Fruit fly (Drosophila melanogaster) whole organism, pupa: ENCODE results near the gene CG7016.

Experiments
- CG10348 ChIP-seq: fragments of 200-800 bp; sonication (Bioruptor generic); IDR thresholded peaks from 2 replicates; pipeline ENCODE4 v1.3.6; 2022; ENCODE audit warnings: missing biosample characterization, missing genetic modification characterization
- CG12605 ChIP-seq: fragments of 200-800 bp; sonication (Bioruptor generic); IDR thresholded peaks from 2 replicates; pipeline ENCODE4 v1.3.6; 2022; ENCODE audit warnings: missing biosample characterization, missing genetic modification characterization
- CG13204 ChIP-seq: fragments of 200-800 bp; sonication (Bioruptor generic); optimal IDR thresholded peaks from 2 replicates; lab custom pipeline; 2018; ENCODE audit warnings: missing biosample characterization, mild to moderate bottlenecking, missing genetic modification characterization, moderate library complexity
- CG14655 ChIP-seq: fragments of 200-800 bp; sonication (Bioruptor generic); optimal IDR thresholded peaks from 3 replicates; lab custom pipeline; 2017; ENCODE audit warnings: mild to moderate bottlenecking, missing biosample characterization, missing genetic modification reagents, missing genetic modification characterization
- CG15710 ChIP-seq: fragments of 200-800 bp; sonication (Bioruptor generic); optimal IDR thresholded peaks from 2 replicates; lab custom pipeline; 2018; ENCODE audit warnings: missing biosample characterization, mild to moderate bottlenecking, missing genetic modification characterization, moderate library complexity
- CG17806 ChIP-seq: fragments of 200-800 bp; sonication (Bioruptor generic); optimal IDR thresholded peaks from 2 replicates; lab custom pipeline; 2018; ENCODE audit warnings: missing biosample characterization, mild to moderate bottlenecking, missing genetic modification characterization, moderate library complexity
- CG32121 ChIP-seq: fragments of 200-800 bp; sonication (Bioruptor generic); IDR thresholded peaks from 2 replicates; pipeline ENCODE4 v1.3.6; 2022; ENCODE audit warnings: missing biosample characterization, missing genetic modification characterization
- CG34367 ChIP-seq: fragments of 200-800 bp; sonication (Bioruptor generic); optimal IDR thresholded peaks from 2 replicates; lab custom pipeline; 2018; ENCODE audit warnings: missing biosample characterization, mild to moderate bottlenecking, missing genetic modification characterization
- CG4496 ChIP-seq: fragments of 200-800 bp; sonication (Bioruptor generic); IDR thresholded peaks from 3 replicates; pipeline ENCODE4 v1.3.6; 2022; ENCODE audit warnings: missing biosample characterization, missing genetic modification characterization
- CG8159 ChIP-seq: fragments of 200-800 bp; sonication (Bioruptor generic); optimal IDR thresholded peaks from 3 replicates; lab custom pipeline; 2018; ENCODE audit warnings: missing biosample characterization, mild to moderate bottlenecking, missing genetic modification characterization, moderate library complexity
- CG8301 ChIP-seq: fragments of 200-800 bp; sonication (Bioruptor generic); optimal IDR thresholded peaks from 2 replicates; lab custom pipeline; 2018; ENCODE audit warnings: missing biosample characterization, mild to moderate bottlenecking, missing genetic modification characterization
- CG9948 ChIP-seq: fragments of 200-800 bp; sonication (Bioruptor generic); optimal IDR thresholded peaks from 2 replicates; lab custom pipeline; 2018; ENCODE audit warnings: missing biosample characterization, mild to moderate bottlenecking, missing genetic modification characterization, moderate library complexity
- D1 ChIP-seq: fragments of 200-800 bp; sonication (Bioruptor generic); optimal IDR thresholded peaks from 2 replicates; lab custom pipeline; 2018; ENCODE audit warnings: missing biosample characterization, mild to moderate bottlenecking, missing genetic modification characterization, moderate library complexity
- EcR ChIP-seq: fragments of 200-800 bp; sonication (Bioruptor generic); optimal IDR thresholded peaks from 3 replicates; lab custom pipeline; 2019; ENCODE audit warnings: missing biosample characterization, missing genetic modification characterization, mild to moderate bottlenecking, moderate library complexity, missing genetic modification reagents
- Ets98B ChIP-seq: fragments of 200-800 bp; sonication (Bioruptor generic); IDR thresholded peaks from 2 replicates; pipeline ENCODE4 v1.3.6; 2022; ENCODE audit warnings: missing biosample characterization, missing genetic modification characterization
- Pif1A ChIP-seq: fragments of 200-800 bp; sonication (Bioruptor generic); optimal IDR thresholded peaks from 3 replicates; lab custom pipeline; 2016; ENCODE audit warnings: missing biosample characterization, missing genetic modification characterization
- Pif1B ChIP-seq: fragments of 200-800 bp; sonication (Bioruptor generic); optimal IDR thresholded peaks from 3 replicates; lab custom pipeline; 2016; ENCODE audit warnings: missing biosample characterization, missing genetic modification characterization
- Snoo ChIP-seq: fragments of 200-800 bp; sonication (Bioruptor generic); optimal IDR thresholded peaks from 3 replicates; lab custom pipeline; 2017; ENCODE audit warnings: missing biosample characterization, mild to moderate bottlenecking, missing genetic modification characterization, inconsistent platforms
- fd96Ca ChIP-seq: fragments of 200-800 bp; sonication (Bioruptor generic); IDR thresholded peaks from 3 replicates; pipeline ENCODE4 v1.3.6; 2022; ENCODE audit warnings: missing biosample characterization, missing genetic modification characterization
- gl ChIP-seq: fragments of 200-800 bp; sonication (Bioruptor generic); optimal IDR thresholded peaks from 2 replicates; lab custom pipeline; 2018; ENCODE audit warnings: missing biosample characterization, mild to moderate bottlenecking, missing genetic modification characterization
- rn ChIP-seq: fragments of 200-800 bp; sonication (Bioruptor generic); IDR thresholded peaks from 2 replicates; pipeline ENCODE4 v1.3.6; 2022; ENCODE audit warnings: missing biosample characterization, missing genetic modification characterization

The CG7016 gene

DNA sequence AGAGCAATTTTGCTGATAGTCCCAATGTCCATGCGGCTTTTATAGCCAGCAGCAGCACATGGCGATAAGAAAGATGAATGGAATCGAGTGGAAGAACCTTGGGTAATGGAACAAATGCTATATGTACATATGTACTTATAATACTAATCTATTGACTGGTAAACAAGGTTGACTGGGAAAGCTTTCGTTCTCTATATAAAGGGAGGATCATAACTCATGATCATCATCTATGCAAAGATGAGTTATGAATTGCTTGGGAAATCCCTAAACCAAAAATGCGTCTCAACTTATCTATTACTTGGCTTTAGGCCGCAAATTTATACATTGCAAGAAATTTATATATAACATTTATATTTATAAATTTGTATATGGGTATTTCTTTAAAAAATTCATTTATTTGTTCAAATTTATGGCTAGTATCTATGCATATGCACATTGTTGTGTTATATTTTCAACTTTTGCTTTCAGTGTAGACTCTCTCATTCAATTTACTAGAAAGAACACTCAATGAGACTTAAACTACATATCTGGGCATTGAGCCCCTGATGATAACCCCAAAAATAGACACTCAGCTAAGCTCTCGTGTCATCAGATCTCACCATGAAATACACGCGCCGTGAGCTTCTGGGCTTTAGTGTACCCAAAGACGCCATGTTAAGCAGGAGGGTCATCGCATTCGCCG lies 2.1 kb downstream of the CG7016 start, which contains the start of the genes Srg1 and Elal:
TSS of gene Srg1 (minus strand) at position 14 of the 682 bp plus-strand sequence.
TSS of gene Elal (plus strand) at position 632 of the 682 bp plus-strand sequence.
- TF ChIP-seq EcR (GFP tag; lab: Kevin White, UChicago) (no peak), CG8301 (tag; lab: Kevin White, UChicago) (no peak), CG13204 (GFP tag; lab: Kevin White, UChicago) (no peak), CG15710 (tag; lab: Kevin White, UChicago) (peak; percentile 4), CG9948 (tag; lab: Kevin White, UChicago) (peak; percentile 29), rn (GFP tag; lab: Robert Waterston, UW) (no peak), Ets98B (GFP tag; lab: Robert Waterston, UW) (no peak), Pif1A (GFP tag; lab: Kevin White, UChicago) (no peak), CG32121 (GFP tag; lab: Robert Waterston, UW) (no peak), CG10348 (no peak), Pif1B (no peak), CG14655 (GFP tag; lab: Kevin White, UChicago) (no peak), fd96Ca (GFP tag; lab: Robert Waterston, UW) (no peak), CG17806 (tag; lab: Kevin White, UChicago) (peak; percentile 13), CG34367 (tag; lab: Kevin White, UChicago) (no peak), CG8159 (tag; lab: Kevin White, UChicago) (peak; percentile 21), CG4496 (GFP tag; lab: Robert Waterston, UW) (0 out of 3 replicates have a peak, but pooled peaks have one; percentile 33), gl (tag; lab: Kevin White, UChicago) (no peak), CG12605 (GFP tag; lab: Robert Waterston, UW) (no peak), D1 (tag; lab: Kevin White, UChicago) (no peak), Snoo (tag; lab: Kevin White, UChicago) (no peak)
- TF ChIP-seq, all 21 proteins: peak for 5

DNA sequence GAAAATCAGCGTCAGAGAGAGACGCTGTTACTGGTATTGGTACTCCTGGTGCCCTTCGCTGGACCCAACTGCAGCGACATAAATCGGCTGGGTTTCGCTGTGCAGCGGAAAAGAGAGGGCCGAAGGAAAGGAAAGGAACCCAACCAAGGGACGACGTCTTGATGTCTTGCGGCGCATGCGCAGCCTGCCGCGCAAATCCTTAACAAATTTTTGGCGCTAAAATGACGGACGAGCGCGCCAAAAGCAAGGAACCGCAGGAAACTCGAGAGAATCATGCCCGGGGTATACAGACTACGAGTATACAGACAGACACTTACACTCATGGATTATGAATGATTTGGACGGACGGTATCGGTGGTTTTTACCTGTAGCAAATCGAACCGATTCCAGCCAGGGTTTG lies 4.2 kb downstream of the CG7016 start:
- no peak for TF ChIP-seq CG8159 (tag; lab: Kevin White, UChicago)
- TF ChIP-seq CG8301 (tag; lab: Kevin White, UChicago), result no peak
- no peak for TF ChIP-seq CG14655 (GFP tag; lab: Kevin White, UChicago)
- no peak for TF ChIP-seq CG4496 (GFP tag; lab: Robert Waterston, UW)
- no peak for TF ChIP-seq CG10348
- no peak for TF ChIP-seq EcR (GFP tag; lab: Kevin White, UChicago)
- TF ChIP-seq Pif1A (GFP tag; lab: Kevin White, UChicago), result no peak
- TF ChIP-seq rn (GFP tag; lab: Robert Waterston, UW), result no peak
- TF ChIP-seq Ets98B (GFP tag; lab: Robert Waterston, UW), result no peak
- TF ChIP-seq gl (tag; lab: Kevin White, UChicago), result no peak
- TF ChIP-seq CG9948 (tag; lab: Kevin White, UChicago), result no peak

DNA sequence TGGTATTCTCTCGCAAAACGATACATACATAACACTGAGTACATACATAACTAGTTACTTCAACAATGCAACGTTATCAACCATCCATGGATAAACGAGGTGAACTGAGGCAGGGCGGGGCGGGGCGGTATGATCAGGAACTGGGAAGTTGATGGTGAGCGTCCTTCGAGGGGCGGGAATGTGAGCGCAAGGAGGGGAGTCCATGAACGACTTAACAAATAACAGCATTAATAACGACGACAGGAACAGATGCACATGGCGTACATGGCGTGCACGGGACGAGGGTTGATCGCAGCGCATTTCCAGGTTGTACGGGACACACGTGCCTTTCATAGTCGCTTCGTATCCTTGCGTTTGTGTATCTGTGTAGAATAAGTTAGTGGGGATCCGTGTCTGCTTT lies 5.2 kb downstream of the CG7016 start:
- TF ChIP-seq CG8159 (tag; lab: Kevin White, UChicago) (no peak), CG12605 (GFP tag; lab: Robert Waterston, UW) (no peak), CG8301 (tag; lab: Kevin White, UChicago) (no peak), Pif1B (no peak), D1 (tag; lab: Kevin White, UChicago) (no peak)

DNA sequence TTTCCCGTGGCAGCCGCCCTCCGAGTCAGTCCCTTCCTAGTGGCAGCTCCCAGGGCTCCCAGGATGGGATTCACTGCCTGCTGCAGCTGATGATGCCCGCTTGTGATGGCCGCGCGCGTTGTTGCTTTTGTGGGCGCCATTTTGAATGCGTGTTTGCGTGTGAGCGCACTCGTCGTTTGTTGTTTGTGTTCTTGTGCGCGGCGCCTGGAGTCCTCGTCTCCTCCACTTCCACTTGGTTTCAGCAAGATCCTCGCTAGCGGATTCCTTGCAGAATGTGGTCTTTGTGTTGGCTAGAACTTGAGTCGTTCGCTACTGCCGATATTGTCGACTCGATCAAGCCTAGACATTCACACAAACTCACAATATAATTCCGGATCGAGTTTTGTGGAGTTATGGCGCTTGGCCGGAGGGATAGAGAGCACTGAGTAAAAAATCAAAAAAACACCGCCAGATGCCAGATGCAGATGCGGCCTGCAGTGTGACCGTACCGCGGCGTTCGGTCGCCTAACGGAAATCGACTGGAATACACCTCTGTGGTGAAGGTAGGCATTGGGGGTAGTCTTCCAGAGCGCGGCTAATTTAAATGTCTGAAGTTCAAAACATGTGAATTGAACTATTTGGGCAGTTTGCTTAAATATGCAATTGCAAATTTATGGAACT lies 7.8 kb downstream of the CG7016 start, which contains the start of gene CycB3:
TSS of gene CycB3 (minus strand) at position 428 of the 660 bp plus-strand sequence.
- TF ChIP-seq CG15710 (tag; lab: Kevin White, UChicago), result no peak
- TF ChIP-seq CG8301 (tag; lab: Kevin White, UChicago), result no peak
- TF ChIP-seq Pif1A (GFP tag; lab: Kevin White, UChicago), result no peak
- no peak for TF ChIP-seq CG14655 (GFP tag; lab: Kevin White, UChicago)
- TF ChIP-seq CG8159 (tag; lab: Kevin White, UChicago), result no peak
- TF ChIP-seq CG9948 (tag; lab: Kevin White, UChicago), result no peak
- TF ChIP-seq gl (tag; lab: Kevin White, UChicago), result peak; percentile 10
- TF ChIP-seq CG13204 (GFP tag; lab: Kevin White, UChicago), result peak; percentile 14
- peak; percentile 2 for TF ChIP-seq EcR (GFP tag; lab: Kevin White, UChicago)
- peak; percentile 33 for TF ChIP-seq Snoo (tag; lab: Kevin White, UChicago)
- no peak for TF ChIP-seq CG34367 (tag; lab: Kevin White, UChicago)

DNA sequence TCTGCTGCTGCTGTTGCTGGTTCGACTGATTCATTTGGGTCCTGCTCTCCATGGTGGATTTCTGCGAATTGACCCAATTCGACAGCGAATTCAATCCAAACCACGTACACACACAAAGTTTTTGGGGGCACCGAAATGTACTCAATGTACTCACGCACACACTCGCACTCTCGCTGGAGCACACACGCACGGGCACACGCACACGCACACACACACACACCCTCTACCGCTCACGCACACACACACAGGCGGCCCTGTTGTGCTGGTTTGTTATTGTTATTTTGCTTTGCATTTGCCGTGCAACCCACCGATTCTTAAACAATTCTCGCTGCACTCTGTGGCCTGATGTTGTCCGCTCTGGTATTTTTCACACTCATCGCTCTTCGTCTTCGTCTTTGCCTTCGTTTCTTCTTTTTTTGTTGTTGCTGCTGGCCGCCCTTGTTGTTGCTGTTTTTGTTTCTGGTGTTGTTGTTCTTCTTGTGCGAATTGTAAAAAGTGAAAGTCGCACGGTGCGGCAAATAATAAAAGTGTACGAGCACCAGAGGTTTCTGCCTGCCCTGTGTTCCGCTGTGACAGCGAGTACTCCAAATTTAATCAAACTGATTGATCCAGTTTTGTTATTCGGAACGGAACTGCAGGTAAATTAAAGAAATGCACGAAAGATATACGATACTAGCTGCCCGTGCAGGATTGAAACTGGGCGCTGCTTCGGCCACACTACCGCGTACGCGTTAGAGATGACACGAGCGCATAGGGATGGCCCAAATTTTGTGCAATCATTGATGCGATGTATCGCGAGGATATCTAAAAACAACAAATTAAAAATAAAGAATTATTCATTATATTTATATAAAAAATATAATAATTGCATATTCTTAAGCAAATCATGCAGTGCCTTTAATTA lies 13.5 kb downstream of the CG7016 start, which contains the start of gene CG3744:
TSS of gene CG3744 (minus strand) at position 716 of the 904 bp plus-strand sequence.
- TF ChIP-seq fd96Ca (GFP tag; lab: Robert Waterston, UW) (peak; percentile 93), CG13204 (GFP tag; lab: Kevin White, UChicago) (peak; percentile 70), CG10348 (peak; percentile 67), CG8301 (tag; lab: Kevin White, UChicago) (peak; percentile 74), Snoo (tag; lab: Kevin White, UChicago) (peak; percentile 83), rn (GFP tag; lab: Robert Waterston, UW) (peak; percentile 76), CG8159 (tag; lab: Kevin White, UChicago) (peak; percentile 80), CG9948 (tag; lab: Kevin White, UChicago) (peak; percentile 75), CG4496 (GFP tag; lab: Robert Waterston, UW) (peak; percentile 95), CG14655 (GFP tag; lab: Kevin White, UChicago) (no peak), CG32121 (GFP tag; lab: Robert Waterston, UW) (peak; percentile 90), Pif1A (GFP tag; lab: Kevin White, UChicago) (no peak), CG15710 (tag; lab: Kevin White, UChicago) (peak; percentile 81), D1 (tag; lab: Kevin White, UChicago) (no peak), CG12605 (GFP tag; lab: Robert Waterston, UW) (peak; percentile 54; the same call in 1 of the 2 replicates), Pif1B (peak; percentile 66), gl (tag; lab: Kevin White, UChicago) (peak; percentile 8), CG34367 (tag; lab: Kevin White, UChicago) (peak; percentile 64), EcR (GFP tag; lab: Kevin White, UChicago) (no peak), CG17806 (tag; lab: Kevin White, UChicago) (peak; percentile 81), Ets98B (GFP tag; lab: Robert Waterston, UW) (peak; percentile 94)
- TF ChIP-seq, all 21 proteins: peak for 17
